Worm (Caenorhabditis elegans) whole organism, L1 larva: ENCODE data around the gene H04M03.12.

ENCODE experiments used
- Y116A8C.19 ChIP-seq: sonication (generic microtip); optimal IDR thresholded peaks from 2 replicates; lab custom pipeline; 2016; ENCODE audit warnings: missing compliant biosample characterization, missing genetic modification characterization, borderline replicate concordance
- aly-2 ChIP-seq: fragments of 150-350 bp; optimal IDR thresholded peaks from 2 replicates; lab custom pipeline; 2014; ENCODE audit warnings: missing biosample characterization, missing genetic modification characterization
- fos-1 ChIP-seq: fragments of 150-350 bp; optimal IDR thresholded peaks from 2 replicates; lab custom pipeline; 2014; ENCODE audit warnings: missing biosample characterization, missing genetic modification characterization
- lin-15B ChIP-seq: fragments of 150-350 bp; sonication (generic microtip); optimal IDR thresholded peaks from 3 replicates; lab custom pipeline; 2014; ENCODE audit warnings: missing biosample characterization, missing genetic modification characterization
- nhr-11 ChIP-seq: fragments of 150-350 bp; optimal IDR thresholded peaks from 2 replicates; lab custom pipeline; 2014; ENCODE audit warnings: missing biosample characterization, missing genetic modification characterization
- nhr-12 ChIP-seq: sonication (generic microtip); optimal IDR thresholded peaks from 2 replicates; lab custom pipeline; 2017; ENCODE audit warnings: missing biosample characterization, missing genetic modification characterization
- nhr-76 ChIP-seq: sonication (generic microtip); optimal IDR thresholded peaks from 2 replicates; lab custom pipeline; 2017; ENCODE audit warnings: missing biosample characterization, missing genetic modification characterization
- nhr-77 ChIP-seq: fragments of 150-350 bp; optimal IDR thresholded peaks from 2 replicates; lab custom pipeline; 2014; ENCODE audit warnings: missing biosample characterization, missing genetic modification characterization
- skn-1 ChIP-seq: fragments of 150-350 bp; optimal IDR thresholded peaks from 2 replicates; lab custom pipeline; 2014; ENCODE audit warnings: missing biosample characterization, missing genetic modification characterization
- xbp-1 ChIP-seq: sonication (generic microtip); optimal IDR thresholded peaks from 2 replicates; lab custom pipeline; 2016; ENCODE audit warnings: missing genetic modification characterization, missing compliant biosample characterization

DNA sequence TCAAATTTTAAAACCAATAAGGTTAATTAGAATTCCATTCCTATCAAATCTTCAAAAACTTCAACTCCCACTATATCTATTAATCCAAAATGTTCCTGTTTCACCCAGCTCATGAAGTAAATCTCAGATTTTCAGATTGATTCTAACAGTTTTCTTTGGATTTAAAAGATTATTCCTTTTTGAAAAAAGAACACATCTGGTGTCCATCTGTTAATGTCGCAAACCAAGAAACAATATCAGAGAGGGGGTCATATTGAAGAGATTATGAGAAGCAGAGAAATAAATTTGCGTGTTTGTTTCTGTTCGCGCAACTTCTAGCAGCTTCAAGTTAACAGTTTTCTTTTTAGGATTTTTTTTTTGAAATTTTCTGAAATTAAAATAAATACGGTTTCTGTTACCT, 25.8 kb upstream of the H04M03.12 start:
- TF ChIP-seq nhr-76 (tag; lab: Kevin White, UChicago) (no peak), skn-1 (tag; lab: Kevin White, UChicago) (no peak), xbp-1 (no peak), aly-2 (tag; lab: Kevin White, UChicago) (no peak), nhr-12 (no peak), nhr-77 (tag; lab: Kevin White, UChicago) (no peak), nhr-11 (tag; lab: Kevin White, UChicago) (no peak), lin-15B (tag; lab: Kevin White, UChicago) (no peak), fos-1 (tag; lab: Kevin White, UChicago) (no peak), Y116A8C.19 (tag; lab: Kevin White, UChicago) (no peak)
